Fruit fly (Drosophila melanogaster) Kc167 (cell line): ENCODE results near the gene CG6511.

Source experiments
- Myc ChIP-seq: fragments of >200 bp; optimal IDR thresholded peaks from 2 replicates; lab custom pipeline; 2017; ENCODE audit warnings: missing external identifiers
- Sin3A ChIP-seq: fragments of >200 bp; optimal IDR thresholded peaks from 2 replicates; lab custom pipeline; 2018; ENCODE audit warnings: missing external identifiers
- insv ChIP-seq: fragments of >200 bp; optimal IDR thresholded peaks from 3 replicates; lab custom pipeline; 2018; ENCODE audit warnings: missing external identifiers
- psq ChIP-seq: fragments of >200 bp; optimal IDR thresholded peaks from 2 replicates; lab custom pipeline; 2017; ENCODE audit warnings: missing external identifiers
- ttk ChIP-seq: sonication (Bioruptor generic); optimal IDR thresholded peaks from 2 replicates; lab custom pipeline; 2017; ENCODE audit warnings: missing external identifiers

DNA sequence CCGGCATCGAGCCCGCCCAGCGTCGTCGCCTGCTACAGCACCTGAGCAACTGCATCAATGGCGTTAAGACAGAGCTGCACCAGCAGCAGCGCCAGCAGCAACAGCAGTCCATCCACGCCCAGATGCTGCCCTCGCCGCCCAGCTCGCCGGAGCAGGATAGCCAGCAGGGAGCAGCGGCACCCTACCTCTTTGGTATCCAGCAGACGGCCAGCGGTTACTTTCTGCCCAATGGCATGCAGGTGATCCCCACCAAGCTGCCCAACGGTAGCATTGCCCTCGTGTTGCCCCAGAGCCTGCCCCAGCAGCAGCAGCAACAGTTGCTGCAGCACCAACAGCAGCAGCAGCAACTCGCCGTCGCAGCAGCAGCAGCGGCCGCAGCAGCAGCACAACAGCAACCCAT is 43.4 kb upstream of the CG6511 start:
- TF ChIP-seq Sin3A (no peak), ttk (peak; percentile 91), psq (lab: Kevin White, UChicago) (no peak), Myc (lab: Kevin White, UChicago) (no peak), insv (no peak)
